Worm (Caenorhabditis elegans): ENCODE data around the gene F01D5.5.

DNA sequence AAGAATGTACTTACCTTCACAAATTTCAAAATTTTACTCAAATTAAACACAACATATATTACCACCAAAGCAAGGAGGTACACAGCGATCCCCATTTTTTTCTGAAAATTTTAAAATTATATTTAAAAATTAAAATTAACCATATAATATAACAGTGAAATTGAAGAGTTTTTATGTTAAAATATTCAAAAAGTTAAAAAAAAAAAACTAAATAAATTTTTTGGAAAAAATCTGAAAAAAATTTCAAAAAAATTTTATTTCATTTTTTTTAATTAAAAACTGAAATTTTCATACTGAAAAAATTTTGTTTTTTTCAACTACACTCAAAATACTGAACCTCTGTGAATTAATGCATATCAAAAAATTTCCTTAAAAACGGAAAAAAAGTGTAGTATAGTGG, 14.8 kb upstream of the F01D5.5 start, which contains the start of gene cyp-37A1:
- TF ChIP-seq T26A5.8 (tag; optimal IDR thresholded peaks at IDR 0.05) (no peak), ceh-58 (GFP tag; IDR thresholded peaks at IDR 0.05) (no peak), sea-2 (GFP tag; IDR thresholded peaks at IDR 0.05) (no peak), tlf-1 (GFP tag; optimal IDR thresholded peaks at IDR 0.05) (no peak), F57C9.4 (tag; optimal IDR thresholded peaks at IDR 0.05) (no peak), hmg-20 (GFP tag; IDR thresholded peaks at IDR 0.05) (no peak), nhr-179 (tag; optimal IDR thresholded peaks at IDR 0.05) (no peak), ccch-3 (GFP tag; optimal IDR thresholded peaks at IDR 0.05) (no peak), egl-18 (GFP tag; IDR thresholded peaks at IDR 0.05) (no peak)
